Worm (Caenorhabditis elegans): ENCODE data around the gene dyf-17.

- TF ChIP-seq sma-3 (GFP tag; optimal IDR thresholded peaks at IDR 0.05) (no peak), nhr-23 (tag; optimal IDR thresholded peaks at IDR 0.05) (no peak), elt-1 (tag; optimal IDR thresholded peaks at IDR 0.05) (no peak), mdl-1 (tag; optimal IDR thresholded peaks at IDR 0.05) (no peak), ZK546.5 (tag; optimal IDR thresholded peaks at IDR 0.05) (no peak), lin-11 (tag; optimal IDR thresholded peaks at IDR 0.05) (no peak), lsy-2 (tag; optimal IDR thresholded peaks at IDR 0.05) (no peak), ceh-82 (tag; optimal IDR thresholded peaks at IDR 0.05) (no peak), nhr-77 (tag; optimal IDR thresholded peaks at IDR 0.05) (no peak), nhr-12 (tag; optimal IDR thresholded peaks at IDR 0.05) (no peak), ztf-11 (tag; optimal IDR thresholded peaks at IDR 0.05) (no peak), lin-39 (tag; optimal IDR thresholded peaks at IDR 0.05) (no peak), unc-62 (GFP tag; optimal IDR thresholded peaks at IDR 0.05) (no peak)
These were observed 13.2 kb downstream of the dyf-17 start, which contains the start of gene cpg-23 for ce11 chrV:19140495-19140894.
